Fruit fly (Drosophila melanogaster): Measurements from ENCODE around the gene Mob2.

The Mob2 gene

dm6 chr3L:11536132-11536531 is 25.9 kb downstream of the Mob2 start (continued):
- TF ChIP-seq CG3163 (GFP tag; optimal IDR thresholded peaks at IDR 0.05) (no peak), stc (GFP tag; IDR thresholded peaks at IDR 0.05) (peak; percentile 33; the same call in 1 of the 2 replicates), so (GFP tag; IDR thresholded peaks at IDR 0.05) (no peak), Dp (GFP tag; optimal IDR thresholded peaks at IDR 0.05) (no peak), Opbp (GFP tag; IDR thresholded peaks at IDR 0.05; ENCODE audit: partially characterized antibody) (no peak), slou (GFP tag; optimal IDR thresholded peaks at IDR 0.05) (no peak), sug (tag; optimal IDR thresholded peaks at IDR 0.05) (no peak), Hr3 (GFP tag; optimal IDR thresholded peaks at IDR 0.05) (no peak), YL-1 (GFP tag; optimal IDR thresholded peaks at IDR 0.05) (no peak), sob (GFP tag; IDR thresholded peaks at IDR 0.05) (peak; percentile 43; the same call in 1 of the 2 replicates), CG9727 (GFP tag; optimal IDR thresholded peaks at IDR 0.05) (no peak), CG15011 (GFP tag; optimal IDR thresholded peaks at IDR 0.05) (no peak), sisA (GFP tag; IDR thresholded peaks at IDR 0.05) (peak; percentile 43), bab2 (GFP tag; optimal IDR thresholded peaks at IDR 0.05) (no peak), CG12659 (GFP tag; optimal IDR thresholded peaks at IDR 0.05) (no peak), CG9876 (GFP tag; optimal IDR thresholded peaks at IDR 0.05) (no peak), ase (GFP tag; IDR thresholded peaks at IDR 0.05) (no peak), slbo (GFP tag; IDR thresholded peaks at IDR 0.05) (peak; percentile 49; the same call in 1 of the 2 replicates), CG9797 (GFP tag; optimal IDR thresholded peaks at IDR 0.05) (no peak), mirr (GFP tag; optimal IDR thresholded peaks at IDR 0.05) (no peak), sima (GFP tag; optimal IDR thresholded peaks at IDR 0.05) (no peak), tx (GFP tag; optimal IDR thresholded peaks at IDR 0.05) (no peak), abd-A (tag; optimal IDR thresholded peaks at IDR 0.05) (no peak), C15 (GFP tag; IDR thresholded peaks at IDR 0.05) (no peak), ash1 (GFP tag; optimal IDR thresholded peaks at IDR 0.05) (no peak), inv (GFP tag; IDR thresholded peaks at IDR 0.05; ENCODE audit: partially characterized antibody) (no peak), Meics (GFP tag; optimal IDR thresholded peaks at IDR 0.05) (no peak), Dll (GFP tag; IDR thresholded peaks at IDR 0.05; ENCODE audit: partially characterized antibody) (no peak), luna (GFP tag; optimal IDR thresholded peaks at IDR 0.05) (no peak), Med (GFP tag) (peak; percentile 58), ATbp (GFP tag; optimal IDR thresholded peaks at IDR 0.05) (no peak), croc (GFP tag; conservative IDR thresholded peaks at IDR 0.05) (no peak), CG10147 (GFP tag; optimal IDR thresholded peaks at IDR 0.05) (no peak), CG1529 (GFP tag; optimal IDR thresholded peaks at IDR 0.05) (no peak), fd3F (GFP tag; optimal IDR thresholded peaks at IDR 0.05) (no peak), Rx (GFP tag; IDR thresholded peaks at IDR 0.05) (no peak), bigmax (GFP tag; optimal IDR thresholded peaks at IDR 0.05) (no peak), CG30431 (GFP tag; optimal IDR thresholded peaks at IDR 0.05) (no peak), NfI (GFP tag; optimal IDR thresholded peaks at IDR 0.05) (no peak), Lim3 (GFP tag; IDR thresholded peaks at IDR 0.05) (no peak), CG15601 (tag; optimal IDR thresholded peaks at IDR 0.05) (no peak), chn (GFP tag; optimal IDR thresholded peaks at IDR 0.05) (no peak), Hsf (GFP tag; optimal IDR thresholded peaks at IDR 0.05) (no peak), Bdp1 (GFP tag; optimal IDR thresholded peaks at IDR 0.05) (no peak), Dbx (GFP tag; IDR thresholded peaks at IDR 0.05) (0 out of 3 replicates have a peak, but pooled peaks have one; percentile 45), lbe (GFP tag; optimal IDR thresholded peaks at IDR 0.05) (no peak), odd (GFP tag; optimal IDR thresholded peaks at IDR 0.05) (no peak), CG3726 (GFP tag; IDR thresholded peaks at IDR 0.05) (no peak), Sin3A (optimal IDR thresholded peaks at IDR 0.05) (no peak), insv (GFP tag; optimal IDR thresholded peaks at IDR 0.05) (no peak), crol (GFP tag; IDR thresholded peaks at IDR 0.05) (peak; percentile 18; the same call in 1 of the 2 replicates), crc (GFP tag; optimal IDR thresholded peaks at IDR 0.05) (no peak), CG4730 (GFP tag; IDR thresholded peaks at IDR 0.05) (no peak)

Measured in whole organism, embryonic.